Fruit fly (Drosophila melanogaster) whole organism, embryonic: ENCODE measurements around the gene SmE.

Experiments used
- Awh ChIP-seq: fragments of 200-800 bp; sonication (Bioruptor generic); IDR thresholded peaks from 2 replicates; pipeline ENCODE4, ENCODE4 v1.3.6; 2022; ENCODE audit warnings: missing biosample characterization, missing genetic modification characterization
- B-H2 ChIP-seq: fragments of 200-800 bp; sonication (Bioruptor generic); optimal IDR thresholded peaks from 2 replicates; lab custom pipeline; 2018; ENCODE audit warnings: missing biosample characterization, mild to moderate bottlenecking, missing genetic modification characterization
- CG10979 ChIP-seq: fragments of 200-800 bp; sonication (Bioruptor generic); optimal IDR thresholded peaks from 2 replicates; lab custom pipeline; 2018; ENCODE audit warnings: missing biosample characterization, mild to moderate bottlenecking, missing genetic modification characterization, moderate library complexity
- CG12155 ChIP-seq: fragments of 200-800 bp; sonication (Bioruptor generic); optimal IDR thresholded peaks from 3 replicates; lab custom pipeline; 2016; ENCODE audit warnings: missing biosample characterization, missing genetic modification characterization
- CG12769 ChIP-seq: fragments of 200-800 bp; sonication (Bioruptor generic); optimal IDR thresholded peaks from 2 replicates; lab custom pipeline; 2019; ENCODE audit warnings: missing biosample characterization, mild to moderate bottlenecking, missing genetic modification characterization, moderate library complexity
- CG13894 ChIP-seq: fragments of 200-800 bp; sonication (Bioruptor generic); optimal IDR thresholded peaks from 3 replicates; lab custom pipeline; 2018; ENCODE audit warnings: missing biosample characterization, mild to moderate bottlenecking, missing genetic modification characterization, moderate library complexity
- CG15696 ChIP-seq: fragments of 200-800 bp; sonication (Bioruptor generic); optimal IDR thresholded peaks from 2 replicates; lab custom pipeline; 2019; ENCODE audit warnings: missing biosample characterization, mild to moderate bottlenecking, missing genetic modification characterization, moderate library complexity
- CG16815 ChIP-seq: fragments of 200-800 bp; sonication (Bioruptor generic); optimal IDR thresholded peaks from 3 replicates; lab custom pipeline; 2017; ENCODE audit warnings: missing biosample characterization, mild to moderate bottlenecking, missing genetic modification characterization
- CG17186 ChIP-seq: fragments of 200-800 bp; sonication (Bioruptor generic); optimal IDR thresholded peaks from 3 replicates; lab custom pipeline; 2017; ENCODE audit warnings: missing biosample characterization, missing genetic modification reagents, missing genetic modification characterization
- CG17361 ChIP-seq: fragments of 200-800 bp; sonication (Bioruptor generic); IDR thresholded peaks from 3 replicates; pipeline ENCODE4 v1.3.6; 2022; ENCODE audit warnings: missing biosample characterization, missing genetic modification characterization
- CG2129 ChIP-seq: fragments of 200-800 bp; sonication (Bioruptor generic); IDR thresholded peaks from 2 replicates; pipeline ENCODE4 v1.3.6; 2022; ENCODE audit warnings: missing biosample characterization, missing genetic modification characterization; ENCODE audit not compliant: partially characterized antibody
- CG3065 ChIP-seq: fragments of 200-800 bp; sonication (Bioruptor generic); optimal IDR thresholded peaks from 2 replicates; lab custom pipeline; 2016; ENCODE audit warnings: missing biosample characterization, missing genetic modification characterization
- CG32772 ChIP-seq: fragments of 200-800 bp; sonication (Bioruptor generic); IDR thresholded peaks from 2 replicates; pipeline ENCODE4 v1.3.6; 2022; ENCODE audit warnings: missing biosample characterization, missing genetic modification characterization
- CG3847 ChIP-seq: fragments of 200-800 bp; sonication (Bioruptor generic); IDR thresholded peaks from 2 replicates; pipeline ENCODE4 v1.3.6; 2022; ENCODE audit warnings: missing biosample characterization, missing genetic modification characterization
- CG42726 ChIP-seq: fragments of 200-800 bp; sonication (Bioruptor generic); IDR thresholded peaks from 2 replicates; pipeline ENCODE4 v1.3.6; 2022; ENCODE audit warnings: missing biosample characterization, missing genetic modification characterization; ENCODE audit not compliant: partially characterized antibody
- CG9215 ChIP-seq: fragments of 200-800 bp; sonication (Bioruptor generic); IDR thresholded peaks from 2 replicates; pipeline ENCODE4 v1.3.6; 2022; ENCODE audit warnings: missing biosample characterization, missing genetic modification characterization
- CHES-1-like ChIP-seq: fragments of 200-800 bp; sonication (Bioruptor generic); optimal IDR thresholded peaks from 2 replicates; lab custom pipeline; 2016; ENCODE audit warnings: missing biosample characterization, missing genetic modification characterization
- D19A ChIP-seq: fragments of 200-800 bp; optimal IDR thresholded peaks from 3 replicates; lab custom pipeline; 2019; ENCODE audit warnings: missing biosample characterization, mild to moderate bottlenecking, missing genetic modification characterization, moderate library complexity
- Dfd ChIP-seq, 2 experiments: fragments of >200 bp; optimal IDR thresholded peaks; 2 replicates each; lab custom pipeline; 2017; ENCODE audit warnings: missing biosample characterization in 2 of 2, missing genetic modification characterization in 2 of 2
- Fer1 ChIP-seq: fragments of 200-800 bp; sonication (Bioruptor generic); optimal IDR thresholded peaks from 2 replicates; lab custom pipeline; 2017; ENCODE audit warnings: missing biosample characterization, mild to moderate bottlenecking, missing genetic modification characterization
- Lim3 ChIP-seq: fragments of 200-800 bp; sonication (Bioruptor generic); IDR thresholded peaks from 2 replicates; pipeline ENCODE4 v1.3.6; 2022; ENCODE audit warnings: missing biosample characterization, missing genetic modification characterization
- NK7.1 ChIP-seq: fragments of 200-800 bp; sonication (Bioruptor generic); optimal IDR thresholded peaks from 3 replicates; lab custom pipeline; 2016; ENCODE audit warnings: missing biosample characterization, missing genetic modification characterization
- Nf-YA ChIP-seq: fragments of 200-800 bp; sonication (Bioruptor generic); IDR thresholded peaks from 2 replicates; pipeline ENCODE4 v1.3.6; 2022; ENCODE audit warnings: missing biosample characterization, missing genetic modification characterization
- Vsx1 ChIP-seq: fragments of 200-800 bp; sonication (Bioruptor generic); optimal IDR thresholded peaks from 2 replicates; lab custom pipeline; 2017; ENCODE audit warnings: missing biosample characterization, mild to moderate bottlenecking, missing genetic modification characterization, missing genetic modification reagents
- al ChIP-seq: fragments of 200-800 bp; sonication (Bioruptor generic); IDR thresholded peaks from 2 replicates; pipeline ENCODE4 v1.3.6; 2022; ENCODE audit warnings: missing biosample characterization, missing genetic modification characterization
- ap ChIP-seq: fragments of 200-800 bp; sonication (Bioruptor generic); IDR thresholded peaks from 2 replicates; pipeline ENCODE4 v1.3.6; 2022; ENCODE audit warnings: missing biosample characterization, missing genetic modification characterization
- ato ChIP-seq: fragments of 200-800 bp; sonication (Bioruptor generic); IDR thresholded peaks from 2 replicates; pipeline ENCODE4 v1.3.6; 2022; ENCODE audit warnings: missing biosample characterization, missing genetic modification characterization; ENCODE audit not compliant: partially characterized antibody
- bbx ChIP-seq: fragments of 200-800 bp; sonication (Bioruptor generic); IDR thresholded peaks from 2 replicates; pipeline ENCODE4 v1.3.6; 2022; ENCODE audit warnings: missing biosample characterization, missing genetic modification characterization; ENCODE audit not compliant: partially characterized antibody
- corto ChIP-seq: fragments of 200-800 bp; sonication (Bioruptor generic); optimal IDR thresholded peaks from 2 replicates; lab custom pipeline; 2016; ENCODE audit warnings: missing biosample characterization, mild to moderate bottlenecking, missing genetic modification characterization, moderate library complexity
- crc ChIP-seq: fragments of 200-800 bp; sonication (Bioruptor generic); optimal IDR thresholded peaks from 2 replicates; lab custom pipeline; 2016; ENCODE audit warnings: missing biosample characterization, missing genetic modification characterization
- danr ChIP-seq: fragments of 200-800 bp; sonication (Bioruptor generic); IDR thresholded peaks from 2 replicates; pipeline ENCODE4 v1.3.6; 2022; ENCODE audit warnings: missing biosample characterization, missing genetic modification characterization
- dati ChIP-seq: fragments of 200-800 bp; sonication (Bioruptor generic); IDR thresholded peaks from 2 replicates; pipeline ENCODE4 v1.3.6; 2022; ENCODE audit warnings: missing biosample characterization, missing genetic modification characterization
- dysf ChIP-seq: fragments of 200-800 bp; sonication (Bioruptor generic); IDR thresholded peaks from 3 replicates; pipeline ENCODE4 v1.3.6; 2022; ENCODE audit warnings: missing biosample characterization, missing genetic modification characterization
- exex ChIP-seq: fragments of 200-800 bp; sonication (Bioruptor generic); optimal IDR thresholded peaks from 4 replicates; lab custom pipeline; 2018; ENCODE audit warnings: missing biosample characterization, mild to moderate bottlenecking, missing genetic modification characterization, moderate library complexity
- fu2 ChIP-seq: fragments of 200-800 bp; sonication (Bioruptor generic); optimal IDR thresholded peaks from 2 replicates; lab custom pipeline; 2016; ENCODE audit warnings: missing biosample characterization, missing genetic modification characterization
- gcm ChIP-seq: fragments of 200-800 bp; sonication (Bioruptor generic); optimal IDR thresholded peaks from 2 replicates; lab custom pipeline; 2019; ENCODE audit warnings: missing biosample characterization, mild to moderate bottlenecking, missing genetic modification characterization, moderate library complexity
- gro ChIP-seq: fragments of 200-800 bp; sonication (Bioruptor generic); optimal IDR thresholded peaks from 2 replicates; lab custom pipeline; 2016; ENCODE audit warnings: missing biosample characterization, missing genetic modification characterization
- hbn ChIP-seq: fragments of 200-800 bp; sonication (Bioruptor generic); IDR thresholded peaks from 2 replicates; pipeline ENCODE4 v1.3.6; 2022; ENCODE audit warnings: missing biosample characterization, missing genetic modification characterization; ENCODE audit not compliant: partially characterized antibody
- inv ChIP-seq: fragments of 200-800 bp; sonication (Bioruptor generic); IDR thresholded peaks from 2 replicates; pipeline ENCODE4 v1.3.6; 2022; ENCODE audit warnings: missing biosample characterization, missing genetic modification characterization; ENCODE audit not compliant: partially characterized antibody
- lbe ChIP-seq: fragments of 200-800 bp; sonication (Bioruptor generic); optimal IDR thresholded peaks from 2 replicates; lab custom pipeline; 2016; ENCODE audit warnings: missing biosample characterization, mild to moderate bottlenecking, missing genetic modification characterization
- lmd ChIP-seq: fragments of 200-800 bp; sonication (Bioruptor generic); IDR thresholded peaks from 2 replicates; pipeline ENCODE4 v1.3.6; 2022; ENCODE audit warnings: missing biosample characterization, missing genetic modification characterization
- lola ChIP-seq, 3 experiments: fragments of >200 bp in 2 of 3; fragments of 200-800 bp in 1 of 3; sonication (Bioruptor generic) in 1 of 3; optimal IDR thresholded peaks; 2 replicates each; lab custom pipeline; 2017 to 2019; ENCODE audit warnings: missing biosample characterization in 3 of 3, missing genetic modification characterization in 3 of 3, mild to moderate bottlenecking in 1 of 3, moderate library complexity in 1 of 3
- lov ChIP-seq, 2 experiments: fragments of 200-800 bp in 1 of 2; fragments of >200 bp in 1 of 2; sonication (Bioruptor generic) in 1 of 2; IDR thresholded peaks in 1 of 2; optimal IDR thresholded peaks in 1 of 2; 2 replicates in 1 of 2; 3 replicates in 1 of 2; pipeline versions ENCODE4 v1.3.6 to Lab custom; 2017 to 2022; ENCODE audit warnings: missing biosample characterization in 1 of 2, missing genetic modification characterization in 1 of 2
- nom ChIP-seq: fragments of 200-800 bp; sonication (Bioruptor generic); optimal IDR thresholded peaks from 2 replicates; lab custom pipeline; 2017; ENCODE audit warnings: missing biosample characterization, missing genetic modification characterization, mild to moderate bottlenecking, moderate library complexity, missing genetic modification reagents
- oc ChIP-seq: fragments of 200-800 bp; sonication (Bioruptor generic); optimal IDR thresholded peaks from 2 replicates; lab custom pipeline; 2018; ENCODE audit warnings: missing biosample characterization, mild to moderate bottlenecking, missing genetic modification characterization, moderate library complexity
- peb ChIP-seq: fragments of 200-800 bp; sonication (Bioruptor generic); IDR thresholded peaks from 2 replicates; pipeline ENCODE4 v1.3.6; 2022; ENCODE audit warnings: missing biosample characterization, missing genetic modification characterization
- pnt ChIP-seq: fragments of 200-800 bp; sonication (Bioruptor generic); optimal IDR thresholded peaks from 3 replicates; lab custom pipeline; 2016; ENCODE audit warnings: missing biosample characterization, missing genetic modification characterization
- repo ChIP-seq: fragments of 200-800 bp; sonication (Bioruptor generic); optimal IDR thresholded peaks from 2 replicates; lab custom pipeline; 2016; ENCODE audit warnings: missing biosample characterization, missing genetic modification characterization
- twi ChIP-seq: fragments of 200-800 bp; optimal IDR thresholded peaks from 2 replicates; lab custom pipeline; 2019; ENCODE audit warnings: missing biosample characterization, mild to moderate bottlenecking, missing genetic modification characterization, moderate library complexity
- wor ChIP-seq: fragments of 200-800 bp; sonication (Bioruptor generic); IDR thresholded peaks from 2 replicates; pipeline ENCODE4 v1.3.6; 2022; ENCODE audit warnings: missing biosample characterization, missing genetic modification characterization

The SmE gene

dm6 chr2L:7916368-7916767, 31.1 kb upstream of the SmE start (continued):
- TF ChIP-seq hbn (no peak), CG17361 (no peak), lov (optimal IDR thresholded peaks at IDR 0.05; lab: Kevin White, UChicago) (no peak), lov (GFP tag; IDR thresholded peaks at IDR 0.05; lab: Robert Waterston, UW) (no peak), fu2 (GFP tag; lab: Kevin White, UChicago) (no peak), Dfd (GFP tag; optimal IDR thresholded peaks at IDR 0.05; lab: Kevin White, UChicago) (no peak), corto (GFP tag; lab: Kevin White, UChicago) (no peak), ato (no peak), CG32772 (peak; percentile 21; the same call in 1 of the 2 replicates), danr (GFP tag; lab: Robert Waterston, UW) (peak; percentile 50), nom (GFP tag; lab: Kevin White, UChicago) (peak; percentile 44), al (GFP tag; lab: Robert Waterston, UW) (peak; percentile 67), inv (no peak), B-H2 (GFP tag; lab: Kevin White, UChicago) (peak; percentile 20), CG17186 (GFP tag; lab: Kevin White, UChicago) (no peak), CG16815 (GFP tag; lab: Kevin White, UChicago) (peak; percentile 46), CG2129 (no peak), NK7.1 (GFP tag; lab: Kevin White, UChicago) (no peak), CG3847 (GFP tag; lab: Robert Waterston, UW) (peak; percentile 79), CG12155 (GFP tag; lab: Kevin White, UChicago) (peak; percentile 61), gcm (GFP tag; lab: Kevin White, UChicago) (peak; percentile 29), Lim3 (no peak), oc (tag; lab: Kevin White, UChicago) (peak; percentile 37), bbx (GFP tag; lab: Robert Waterston, UW) (no peak), crc (peak; percentile 21), CG13894 (no peak), twi (tag; lab: Kevin White, UChicago) (peak; percentile 10), ap (GFP tag; lab: Robert Waterston, UW) (peak; percentile 77), Nf-YA (GFP tag; lab: Robert Waterston, UW) (peak; percentile 49; the same call in 1 of the 2 replicates), CG3065 (GFP tag; lab: Kevin White, UChicago) (no peak), dati (GFP tag; lab: Robert Waterston, UW) (no peak), repo (GFP tag; lab: Kevin White, UChicago) (peak; percentile 13), CG9215 (GFP tag; lab: Robert Waterston, UW) (peak; percentile 34; the same call in 1 of the 2 replicates), D19A (tag; lab: Kevin White, UChicago) (no peak), lola (GFP tag; optimal IDR thresholded peaks at IDR 0.05; lab: Kevin White, UChicago) (no peak), gro (no peak), Fer1 (GFP tag; lab: Kevin White, UChicago) (peak; percentile 37), pnt (peak; percentile 63), peb (GFP tag; lab: Robert Waterston, UW) (peak; percentile 50; the same call in 1 of the 2 replicates), wor (GFP tag; lab: Robert Waterston, UW) (peak; percentile 77), CHES-1-like (GFP tag; lab: Kevin White, UChicago) (peak; percentile 36), Vsx1 (GFP tag; lab: Kevin White, UChicago) (peak; percentile 40), CG42726 (GFP tag; lab: Robert Waterston, UW) (no peak), Awh (GFP tag; lab: Robert Waterston, UW) (peak; percentile 42; the same call in 1 of the 2 replicates), CG12769 (peak; percentile 89), CG10979 (tag; lab: Kevin White, UChicago) (peak; percentile 48), exex (no peak), lmd (GFP tag; lab: Robert Waterston, UW) (peak; percentile 78), CG15696 (tag; lab: Kevin White, UChicago) (no peak), lbe (GFP tag; lab: Kevin White, UChicago) (peak; percentile 0), dysf (peak; percentile 85)
